Fruit fly (Drosophila melanogaster): Measurements from ENCODE around the gene CG8031.

dm6 chr3R:12995522-12995921, 15.6 kb downstream of the CG8031 start, which contains the start of gene CG7488:
- TF ChIP-seq cas (GFP tag; IDR thresholded peaks at IDR 0.05), result no peak
- TF ChIP-seq odd (GFP tag; optimal IDR thresholded peaks at IDR 0.05), result no peak
- no peak for TF ChIP-seq psq (GFP tag; optimal IDR thresholded peaks at IDR 0.05)
- no peak for TF ChIP-seq emc (GFP tag; optimal IDR thresholded peaks at IDR 0.05)
- TF ChIP-seq so (GFP tag; IDR thresholded peaks at IDR 0.05), result no peak
- TF ChIP-seq CG6813 (GFP tag; optimal IDR thresholded peaks at IDR 0.05), result no peak
- peak; percentile 90 for TF ChIP-seq CG8388 (GFP tag; optimal IDR thresholded peaks at IDR 0.05)
- no peak for TF ChIP-seq her (GFP tag; optimal IDR thresholded peaks at IDR 0.05)
- no peak for TF ChIP-seq Antp (GFP tag; optimal IDR thresholded peaks at IDR 0.05)
